Worm (Caenorhabditis elegans) whole organism, late embryonic: ENCODE data around the gene irld-51.

ENCODE experiments used
- F13H6.1 ChIP-seq: sonication (generic microtip); optimal IDR thresholded peaks from 2 replicates; lab custom pipeline; 2016; ENCODE audit warnings: missing genetic modification characterization, missing compliant biosample characterization
- lim-6 ChIP-seq: sonication (generic microtip); optimal IDR thresholded peaks from 2 replicates; lab custom pipeline; 2016; ENCODE audit warnings: missing genetic modification characterization, missing compliant biosample characterization
- lin-11 ChIP-seq: fragments of 200-800 bp; sonication (Bioruptor generic); optimal IDR thresholded peaks from 2 replicates; lab custom pipeline; 2018; ENCODE audit warnings: mild to moderate bottlenecking, missing genetic modification characterization, missing compliant biosample characterization
- pax-1 ChIP-seq: fragments of 150-350 bp; optimal IDR thresholded peaks from 2 replicates; lab custom pipeline; 2014; ENCODE audit warnings: missing biosample characterization, missing genetic modification characterization
- sox-2 ChIP-seq: fragments of 200-800 bp; sonication (Bioruptor generic); IDR thresholded peaks from 2 replicates; pipeline ENCODE4 v1.3.6; 2022; ENCODE audit warnings: missing genetic modification reagents, missing genetic modification characterization, missing compliant biosample characterization
- unc-3 ChIP-seq, 2 experiments: fragments of 200-800 bp in 1 of 2; sonication (Bioruptor generic) in 1 of 2; sonication (generic microtip) in 1 of 2; conservative IDR thresholded peaks in 1 of 2; optimal IDR thresholded peaks in 1 of 2; 2 replicates each; pipeline versions ENCODE4 v1.3.6 to Lab custom; 2016 to 2022; ENCODE audit warnings: missing compliant biosample characterization in 2 of 2, missing genetic modification characterization in 2 of 2, missing genetic modification reagents in 1 of 2
- unc-55 ChIP-seq: sonication (generic microtip); optimal IDR thresholded peaks from 2 replicates; lab custom pipeline; 2017; ENCODE audit warnings: missing biosample characterization, missing genetic modification reagents, missing genetic modification characterization

DNA sequence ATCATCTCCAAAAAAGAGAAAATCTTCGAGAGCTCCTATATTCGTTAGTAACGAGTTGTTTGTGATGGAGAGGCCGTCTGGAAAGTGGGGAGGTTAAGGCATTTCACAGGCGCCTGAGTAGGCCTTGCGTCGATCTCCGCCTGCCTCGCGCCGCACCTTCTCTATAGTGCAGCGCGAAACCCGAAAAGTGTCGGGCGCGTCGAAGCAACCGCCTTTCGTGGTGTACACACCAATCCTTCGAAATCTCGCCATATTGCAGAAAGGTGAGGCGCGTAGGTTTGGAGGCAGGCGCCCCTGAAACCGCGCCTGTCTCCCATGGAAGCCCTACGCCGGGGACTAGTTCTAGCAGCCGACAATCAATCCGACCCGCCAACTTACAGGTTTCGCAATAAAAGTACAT lies 22.7 kb downstream of the irld-51 start:
- no peak for TF ChIP-seq sox-2 (GFP tag; lab: Robert Waterston, UW)
- no peak for TF ChIP-seq F13H6.1
- TF ChIP-seq unc-3 (GFP tag; conservative IDR thresholded peaks at IDR 0.05; lab: Robert Waterston, UW): no peak
- TF ChIP-seq unc-3 (tag; optimal IDR thresholded peaks at IDR 0.05; lab: Kevin White, UChicago): no peak
- no peak for TF ChIP-seq lim-6 (tag; lab: Kevin White, UChicago)
- TF ChIP-seq unc-55 (GFP tag; lab: Kevin White, UChicago): no peak
- no peak for TF ChIP-seq pax-1 (tag; lab: Kevin White, UChicago)
- no peak for TF ChIP-seq lin-11
